Fruit fly (Drosophila melanogaster): ENCODE results near the gene CG31368.

Gene CG31368

dm6 chr3R:11855156-11855555, 27.4 kb upstream of the CG31368 start:
- TF ChIP-seq rgr (GFP tag; optimal IDR thresholded peaks at IDR 0.05) (peak; percentile 1), Rel (GFP tag; optimal IDR thresholded peaks at IDR 0.05) (no peak), Rel (tag; optimal IDR thresholded peaks at IDR 0.05) (no peak)

dm6 chr3R:11856295-11856694, 26.3 kb upstream of the CG31368 start:
- TF ChIP-seq CG32264 (GFP tag; optimal IDR thresholded peaks at IDR 0.05) (no peak), Hnf4 (GFP tag; optimal IDR thresholded peaks at IDR 0.05) (no peak), CrebA (GFP tag; optimal IDR thresholded peaks at IDR 0.05; ENCODE audit: borderline replicate concordance) (no peak), Hr78 (GFP tag; optimal IDR thresholded peaks at IDR 0.05) (no peak), Rel (GFP tag; optimal IDR thresholded peaks at IDR 0.05) (no peak), Rel (tag; optimal IDR thresholded peaks at IDR 0.05) (no peak), Dfd (GFP tag; optimal IDR thresholded peaks at IDR 0.05) (no peak), fru (GFP tag; optimal IDR thresholded peaks at IDR 0.05) (no peak)

dm6 chr3R:11859103-11859502, 23.5 kb upstream of the CG31368 start:
- no peak for TF ChIP-seq OdsH (GFP tag; optimal IDR thresholded peaks at IDR 0.05)
- peak; percentile 77 for TF ChIP-seq psq (GFP tag; optimal IDR thresholded peaks at IDR 0.05)

dm6 chr3R:11859534-11860254, 22.9 kb upstream of the CG31368 start:
- TF ChIP-seq woc (GFP tag; optimal IDR thresholded peaks at IDR 0.05) (peak; percentile 97), Dif (GFP tag; optimal IDR thresholded peaks at IDR 0.05; ENCODE audit: partially characterized antibody) (peak; percentile 59), lola (GFP tag; optimal IDR thresholded peaks at IDR 0.05) (no peak), fru (GFP tag; optimal IDR thresholded peaks at IDR 0.05) (peak; percentile 71), Hnf4 (GFP tag; optimal IDR thresholded peaks at IDR 0.05) (peak; percentile 51), CrebA (GFP tag; optimal IDR thresholded peaks at IDR 0.05; ENCODE audit: borderline replicate concordance) (no peak), psq (GFP tag; optimal IDR thresholded peaks at IDR 0.05) (peak; percentile 69), brk (GFP tag; optimal IDR thresholded peaks at IDR 0.05) (no peak), br (GFP tag; optimal IDR thresholded peaks at IDR 0.05) (peak; percentile 48), Hr78 (GFP tag; optimal IDR thresholded peaks at IDR 0.05) (no peak), GATAd (GFP tag; optimal IDR thresholded peaks at IDR 0.05) (no peak), ey (GFP tag; optimal IDR thresholded peaks at IDR 0.05) (peak; percentile 67), OdsH (GFP tag; optimal IDR thresholded peaks at IDR 0.05) (peak; percentile 49), usp (GFP tag; optimal IDR thresholded peaks at IDR 0.05) (no peak), Sp1 (GFP tag; optimal IDR thresholded peaks at IDR 0.05) (peak; percentile 23), Abd-B (GFP tag; optimal IDR thresholded peaks at IDR 0.05) (no peak), pan (optimal IDR thresholded peaks at IDR 0.05) (peak; percentile 10), foxo (GFP tag; optimal IDR thresholded peaks at IDR 0.05) (peak in 1 of 2 experiments; percentile 61), dsf (GFP tag; optimal IDR thresholded peaks at IDR 0.05; ENCODE audit: borderline replicate concordance) (no peak), Rel (GFP tag; optimal IDR thresholded peaks at IDR 0.05) (no peak), Rel (tag; optimal IDR thresholded peaks at IDR 0.05) (no peak), h (GFP tag; optimal IDR thresholded peaks at IDR 0.05) (peak; percentile 60), Vsx2 (GFP tag; optimal IDR thresholded peaks at IDR 0.05; ENCODE audit: partially characterized antibody) (peak; percentile 24), dmrt93B (GFP tag; optimal IDR thresholded peaks at IDR 0.05) (peak; percentile 34), HLH106 (tag; optimal IDR thresholded peaks at IDR 0.05) (peak; percentile 57), dl (GFP tag; optimal IDR thresholded peaks at IDR 0.05; ENCODE audit: insufficient read depth in 1 of 2, partially characterized antibody in 2 of 2) (no peak), rgr (GFP tag; optimal IDR thresholded peaks at IDR 0.05) (peak; percentile 42), tai (GFP tag; optimal IDR thresholded peaks at IDR 0.05) (no peak)

- no peak for TF ChIP-seq Jra (GFP tag; optimal IDR thresholded peaks at IDR 0.05)
- TF ChIP-seq tai (GFP tag; optimal IDR thresholded peaks at IDR 0.05), result no peak
- TF ChIP-seq Hr78 (GFP tag; optimal IDR thresholded peaks at IDR 0.05), result no peak
- TF ChIP-seq sage (GFP tag; optimal IDR thresholded peaks at IDR 0.05), result no peak
- no peak for TF ChIP-seq rgr (GFP tag; optimal IDR thresholded peaks at IDR 0.05)
- TF ChIP-seq GATAd (GFP tag; optimal IDR thresholded peaks at IDR 0.05), result no peak
- no peak for TF ChIP-seq lola (GFP tag; optimal IDR thresholded peaks at IDR 0.05)
- no peak for TF ChIP-seq jim (GFP tag; optimal IDR thresholded peaks at IDR 0.05)
- no peak for TF ChIP-seq sv (GFP tag; optimal IDR thresholded peaks at IDR 0.05)
- TF ChIP-seq woc (GFP tag; optimal IDR thresholded peaks at IDR 0.05), result no peak
- no peak for TF ChIP-seq foxo (GFP tag; optimal IDR thresholded peaks at IDR 0.05)
- no peak for TF ChIP-seq dsf (GFP tag; optimal IDR thresholded peaks at IDR 0.05; ENCODE audit: borderline replicate concordance)
- no peak for TF ChIP-seq Rel (GFP tag; optimal IDR thresholded peaks at IDR 0.05)
- no peak for TF ChIP-seq Rel (tag; optimal IDR thresholded peaks at IDR 0.05)
- no peak for TF ChIP-seq brk (GFP tag; optimal IDR thresholded peaks at IDR 0.05)
- no peak for TF ChIP-seq Vsx2 (GFP tag; optimal IDR thresholded peaks at IDR 0.05; ENCODE audit: partially characterized antibody)
- no peak for TF ChIP-seq psq (GFP tag; optimal IDR thresholded peaks at IDR 0.05)
- TF ChIP-seq OdsH (GFP tag; optimal IDR thresholded peaks at IDR 0.05), result no peak
- TF ChIP-seq dl (GFP tag; optimal IDR thresholded peaks at IDR 0.05; ENCODE audit: insufficient read depth in 1 of 2, partially characterized antibody in 2 of 2), result no peak
- TF ChIP-seq Dfd (GFP tag; optimal IDR thresholded peaks at IDR 0.05), result no peak
Measured at dm6 chr3R:11865132-11865531, 17.5 kb upstream of the CG31368 start.
